Worm (Caenorhabditis elegans) whole organism, mixed stage, embryonic: Measurements from ENCODE around the gene nfx-1.

Experiments used
- M03D4.4 ChIP-seq: sonication (generic microtip); optimal IDR thresholded peaks from 2 replicates; lab custom pipeline; 2017; ENCODE audit warnings: mild to moderate bottlenecking, missing genetic modification characterization, missing compliant biosample characterization
- bed-3 ChIP-seq: fragments of 200-800 bp; sonication (Bioruptor generic); optimal IDR thresholded peaks from 3 replicates; lab custom pipeline; 2018; ENCODE audit warnings: mild to moderate bottlenecking, missing genetic modification characterization, moderate library complexity, missing compliant biosample characterization
- blmp-1 ChIP-seq: fragments of 150-350 bp; optimal IDR thresholded peaks from 2 replicates; lab custom pipeline; 2014; ENCODE audit warnings: missing biosample characterization, missing genetic modification characterization
- ceh-39 ChIP-seq: fragments of 150-350 bp; optimal IDR thresholded peaks from 2 replicates; lab custom pipeline; 2014; ENCODE audit warnings: missing biosample characterization, missing genetic modification characterization
- ces-1 ChIP-seq: fragments of 150-350 bp; optimal IDR thresholded peaks from 2 replicates; lab custom pipeline; 2014; ENCODE audit warnings: missing biosample characterization, missing genetic modification reagents, missing genetic modification characterization
- cnd-1 ChIP-seq: fragments of 200-800 bp; sonication (Bioruptor generic); optimal IDR thresholded peaks from 2 replicates; lab custom pipeline; 2018; ENCODE audit warnings: mild to moderate bottlenecking, missing genetic modification characterization, missing compliant biosample characterization
- elt-1 ChIP-seq: sonication (generic microtip); optimal IDR thresholded peaks from 2 replicates; lab custom pipeline; 2017; ENCODE audit warnings: missing genetic modification characterization, mild to moderate bottlenecking, missing compliant biosample characterization, antibody characterized with exemption, moderate library complexity, borderline replicate concordance; ENCODE audit not compliant: insufficient read depth
- elt-3 ChIP-seq: fragments of 150-350 bp; optimal IDR thresholded peaks from 2 replicates; lab custom pipeline; 2014; ENCODE audit warnings: missing biosample characterization, missing genetic modification characterization
- flh-1 ChIP-seq: fragments of 200-800 bp; sonication (Bioruptor generic); optimal IDR thresholded peaks from 2 replicates; lab custom pipeline; 2018; ENCODE audit warnings: mild to moderate bottlenecking, missing genetic modification characterization, moderate library complexity, missing compliant biosample characterization
- ham-2 ChIP-seq: fragments of 200-800 bp; sonication (Bioruptor generic); optimal IDR thresholded peaks from 2 replicates; lab custom pipeline; 2018; ENCODE audit warnings: mild to moderate bottlenecking, missing genetic modification characterization, missing compliant biosample characterization
- hlh-1 ChIP-seq: fragments of 150-350 bp; optimal IDR thresholded peaks from 2 replicates; lab custom pipeline; 2014; ENCODE audit warnings: missing biosample characterization, missing genetic modification reagents, missing genetic modification characterization
- lin-13 ChIP-seq: fragments of 150-350 bp; optimal IDR thresholded peaks from 2 replicates; lab custom pipeline; 2014; ENCODE audit warnings: missing biosample characterization, missing genetic modification characterization
- lin-32 ChIP-seq: fragments of 200-800 bp; sonication (Bioruptor generic); optimal IDR thresholded peaks from 2 replicates; lab custom pipeline; 2018; ENCODE audit warnings: mild to moderate bottlenecking, missing genetic modification characterization, missing compliant biosample characterization
- mab-5 ChIP-seq: fragments of 150-350 bp; optimal IDR thresholded peaks from 2 replicates; lab custom pipeline; 2014; ENCODE audit warnings: missing biosample characterization, missing genetic modification characterization
- mep-1 ChIP-seq: fragments of 150-350 bp; optimal IDR thresholded peaks from 2 replicates; lab custom pipeline; 2017; ENCODE audit warnings: missing biosample characterization, missing genetic modification reagents, missing genetic modification characterization, inconsistent platforms
- mls-2 ChIP-seq: sonication (generic microtip); optimal IDR thresholded peaks from 2 replicates; lab custom pipeline; 2016; ENCODE audit warnings: mild to moderate bottlenecking, missing genetic modification characterization, moderate library complexity, missing compliant biosample characterization
- nhr-12 ChIP-seq: fragments of 150-350 bp; optimal IDR thresholded peaks from 2 replicates; lab custom pipeline; 2014; ENCODE audit warnings: missing biosample characterization, missing genetic modification characterization
- nhr-237 ChIP-seq: fragments of 150-350 bp; optimal IDR thresholded peaks from 2 replicates; lab custom pipeline; 2014; ENCODE audit warnings: missing biosample characterization, missing genetic modification characterization
- nhr-76 ChIP-seq: sonication (generic microtip); optimal IDR thresholded peaks from 2 replicates; lab custom pipeline; 2017; ENCODE audit warnings: missing biosample characterization, missing genetic modification characterization
- pha-4 ChIP-seq: fragments of 150-350 bp; optimal IDR thresholded peaks from 2 replicates; lab custom pipeline; 2018; ENCODE audit warnings: missing biosample characterization, missing genetic modification reagents, missing genetic modification characterization
- sem-2 ChIP-seq: fragments of 200-800 bp; sonication (Bioruptor generic); optimal IDR thresholded peaks from 2 replicates; lab custom pipeline; 2018; ENCODE audit warnings: mild to moderate bottlenecking, missing genetic modification characterization, missing compliant biosample characterization
- snpc-4 ChIP-seq: fragments of 150-350 bp; optimal IDR thresholded peaks from 2 replicates; lab custom pipeline; 2014; ENCODE audit warnings: missing biosample characterization, missing genetic modification characterization
- sptf-1 ChIP-seq: sonication (generic microtip); optimal IDR thresholded peaks from 2 replicates; lab custom pipeline; 2017; ENCODE audit warnings: mild to moderate bottlenecking, missing genetic modification characterization, moderate library complexity, missing compliant biosample characterization
- tbx-8 ChIP-seq: fragments of 200-800 bp; sonication (Bioruptor generic); optimal IDR thresholded peaks from 2 replicates; lab custom pipeline; 2018; ENCODE audit warnings: mild to moderate bottlenecking, missing genetic modification characterization, moderate library complexity, missing compliant biosample characterization
- unc-39 ChIP-seq: fragments of 150-350 bp; optimal IDR thresholded peaks from 2 replicates; lab custom pipeline; 2014; ENCODE audit warnings: missing biosample characterization, missing genetic modification characterization
- unc-62 ChIP-seq: fragments of 150-350 bp; optimal IDR thresholded peaks from 2 replicates; lab custom pipeline; 2014; ENCODE audit warnings: missing biosample characterization, missing genetic modification reagents, missing genetic modification characterization
- zip-8 ChIP-seq: fragments of 150-350 bp; optimal IDR thresholded peaks from 2 replicates; lab custom pipeline; 2014; ENCODE audit warnings: missing biosample characterization, missing genetic modification characterization

nfx-1 gene

ce11 chrIII:6421473-6421872, 46.3 kb downstream of the nfx-1 start:
- TF ChIP-seq nhr-12 (tag; lab: Kevin White, UChicago) (peak; percentile 52), unc-62 (GFP tag; lab: Kevin White, UChicago) (no peak), zip-8 (tag; lab: Kevin White, UChicago) (no peak), mls-2 (tag; lab: Kevin White, UChicago) (no peak), bed-3 (GFP tag; lab: Kevin White, UChicago) (no peak), unc-39 (tag; lab: Kevin White, UChicago) (no peak), nhr-237 (tag; lab: Kevin White, UChicago) (no peak), lin-13 (tag; lab: Kevin White, UChicago) (no peak)
- TF ChIP-seq, all 35 proteins: peak for 1

ce11 chrIII:6421973-6422511, 46.9 kb downstream of the nfx-1 start:
- TF ChIP-seq ces-1 (no peak), flh-1 (GFP tag; lab: Kevin White, UChicago) (no peak), ceh-39 (tag; lab: Kevin White, UChicago) (no peak), bed-3 (GFP tag; lab: Kevin White, UChicago) (no peak), elt-3 (tag; lab: Kevin White, UChicago) (no peak), sem-2 (no peak), lin-13 (tag; lab: Kevin White, UChicago) (no peak), lin-32 (no peak), snpc-4 (tag; lab: Kevin White, UChicago) (no peak), mab-5 (no peak)

- TF ChIP-seq sptf-1 (no peak), M03D4.4 (tag; lab: Kevin White, UChicago) (no peak), tbx-8 (GFP tag; lab: Kevin White, UChicago) (no peak), ham-2 (GFP tag; lab: Kevin White, UChicago) (no peak), unc-39 (tag; lab: Kevin White, UChicago) (no peak), elt-1 (no peak), hlh-1 (no peak), unc-62 (GFP tag; lab: Kevin White, UChicago) (no peak), cnd-1 (no peak), lin-32 (no peak), nhr-12 (tag; lab: Kevin White, UChicago) (no peak), elt-3 (tag; lab: Kevin White, UChicago) (no peak), blmp-1 (no peak), mep-1 (tag; lab: Kevin White, UChicago) (no peak), nhr-76 (tag; lab: Kevin White, UChicago) (no peak), bed-3 (GFP tag; lab: Kevin White, UChicago) (no peak), pha-4 (tag; lab: Kevin White, UChicago) (no peak)
- TF ChIP-seq, all 35 proteins: peak for 0
Measured at ce11 chrIII:6422721-6423120, 47.5 kb downstream of the nfx-1 start.

ce11 chrIII:6427205-6427604, 52.0 kb downstream of the nfx-1 start, which contains the start of gene C05D11.8:
Gene C05D11.8, minus strand, starts transcription at chrIII:6427305.
- TF ChIP-seq nhr-76 (tag; lab: Kevin White, UChicago) = no peak
